In genomic region chr3R:14810703-14811102, dm6 we compare ENCODE assay signal across 3 fruit fly cellular contexts.
TF ChIP-seq lines count a peak whose summit lies in the region.

No protein-coding gene starts in this region.

- TF ChIP-seq CTCF in whole organism, embryonic (GFP tag; optimal IDR thresholded peaks at IDR 0.05; lab: Kevin White, UChicago): no peak

TF ChIP-seq in whole organism, adult, 20 proteins besides CTCF, POLR2A, EP300 and RAD21:
- TF ChIP-seq bab1 (GFP tag; optimal IDR thresholded peaks at IDR 0.05; lab: Kevin White, UChicago) (no peak), CG7101 (tag; optimal IDR thresholded peaks at IDR 0.05; lab: Kevin White, UChicago) (no peak), cic (GFP tag; optimal IDR thresholded peaks at IDR 0.05; lab: Kevin White, UChicago) (peak; percentile 52)

TF ChIP-seq in whole organism, embryonic, 481 proteins besides CTCF, POLR2A, EP300 and RAD21:
- TF ChIP-seq exex (tag; optimal IDR thresholded peaks at IDR 0.05; lab: Kevin White, UChicago) (peak; percentile 68), slbo (GFP tag; IDR thresholded peaks at IDR 0.05; lab: Robert Waterston, UW) (no peak), vvl (GFP tag; IDR thresholded peaks at IDR 0.05; lab: Robert Waterston, UW) (no peak), CG3407 (GFP tag; optimal IDR thresholded peaks at IDR 0.05; lab: Kevin White, UChicago) (no peak), CG1233 (GFP tag; optimal IDR thresholded peaks at IDR 0.05; lab: Kevin White, UChicago) (no peak), E2f1 (GFP tag; IDR thresholded peaks at IDR 0.05; lab: Robert Waterston, UW) (no peak), grn (GFP tag; optimal IDR thresholded peaks at IDR 0.05; lab: Kevin White, UChicago) (peak; percentile 70)

TF ChIP-seq in whole organism, prepupa, 60 proteins besides CTCF, POLR2A, EP300 and RAD21:
- TF ChIP-seq cyc (GFP tag; optimal IDR thresholded peaks at IDR 0.05; lab: Kevin White, UChicago) (no peak), vri (GFP tag; optimal IDR thresholded peaks at IDR 0.05; lab: Kevin White, UChicago) (peak; percentile 43)
